Fruit fly (Drosophila melanogaster) whole organism, embryonic: Measurements from ENCODE around the gene Tomosyn.

Source experiments
- Atf-2 ChIP-seq: fragments of 200-800 bp; sonication (Bioruptor generic); optimal IDR thresholded peaks from 2 replicates; lab custom pipeline; 2016; ENCODE audit warnings: missing biosample characterization, missing genetic modification characterization
- Blimp-1 ChIP-seq: fragments of 200-800 bp; sonication (Bioruptor generic); optimal IDR thresholded peaks from 3 replicates; lab custom pipeline; 2018; ENCODE audit warnings: missing biosample characterization, missing genetic modification characterization, mild to moderate bottlenecking, moderate library complexity, missing genetic modification reagents
- CG10321 ChIP-seq: fragments of 200-800 bp; sonication (Bioruptor generic); IDR thresholded peaks from 2 replicates; pipeline ENCODE4 v1.3.6; 2022; ENCODE audit warnings: missing biosample characterization, missing genetic modification characterization
- CG10543 ChIP-seq: fragments of 200-800 bp; sonication (Bioruptor generic); optimal IDR thresholded peaks from 3 replicates; lab custom pipeline; 2017; ENCODE audit warnings: missing biosample characterization, mild to moderate bottlenecking, missing genetic modification characterization, moderate library complexity
- CG12104 ChIP-seq: fragments of 200-800 bp; sonication (Bioruptor generic); optimal IDR thresholded peaks from 3 replicates; lab custom pipeline; 2016; ENCODE audit warnings: missing biosample characterization, missing genetic modification characterization
- CG1529 ChIP-seq: fragments of 200-800 bp; sonication (Bioruptor generic); optimal IDR thresholded peaks from 3 replicates; lab custom pipeline; 2018; ENCODE audit warnings: missing biosample characterization, missing genetic modification characterization
- CG1602 ChIP-seq: fragments of 200-800 bp; sonication (Bioruptor generic); optimal IDR thresholded peaks from 3 replicates; lab custom pipeline; 2016; ENCODE audit warnings: missing biosample characterization, missing genetic modification characterization
- CG1603 ChIP-seq: fragments of 200-800 bp; sonication (Bioruptor generic); optimal IDR thresholded peaks from 2 replicates; lab custom pipeline; 2019; ENCODE audit warnings: missing biosample characterization, mild to moderate bottlenecking, missing genetic modification characterization, moderate library complexity
- CG17328 ChIP-seq: fragments of 200-800 bp; sonication (Bioruptor generic); IDR thresholded peaks from 2 replicates; pipeline ENCODE4 v1.3.6; 2022; ENCODE audit warnings: missing biosample characterization, missing genetic modification characterization
- CG18011 ChIP-seq: fragments of 200-800 bp; sonication (Bioruptor generic); optimal IDR thresholded peaks from 2 replicates; lab custom pipeline; 2017; ENCODE audit warnings: missing biosample characterization, missing genetic modification characterization, mild to moderate bottlenecking, moderate library complexity, missing genotype
- CG18262 ChIP-seq: fragments of 200-800 bp; optimal IDR thresholded peaks from 3 replicates; lab custom pipeline; 2019; ENCODE audit warnings: missing biosample characterization, mild to moderate bottlenecking, missing genetic modification characterization, moderate library complexity
- CG18764 ChIP-seq: fragments of 200-800 bp; sonication (Bioruptor generic); optimal IDR thresholded peaks from 3 replicates; lab custom pipeline; 2016; ENCODE audit warnings: missing biosample characterization, missing genetic modification characterization
- CG2120 ChIP-seq: fragments of 200-800 bp; sonication (Bioruptor generic); optimal IDR thresholded peaks from 3 replicates; lab custom pipeline; 2016; ENCODE audit warnings: missing biosample characterization, missing genetic modification characterization
- CG30020 ChIP-seq: fragments of 200-800 bp; optimal IDR thresholded peaks from 2 replicates; lab custom pipeline; 2019; ENCODE audit warnings: missing biosample characterization, mild to moderate bottlenecking, missing genetic modification characterization, moderate library complexity
- CG33213 ChIP-seq: fragments of 200-800 bp; sonication (Bioruptor generic); optimal IDR thresholded peaks from 3 replicates; lab custom pipeline; 2016; ENCODE audit warnings: missing biosample characterization, missing genetic modification characterization
- CG42726 ChIP-seq: fragments of 200-800 bp; sonication (Bioruptor generic); IDR thresholded peaks from 2 replicates; pipeline ENCODE4 v1.3.6; 2022; ENCODE audit warnings: missing biosample characterization, missing genetic modification characterization; ENCODE audit not compliant: partially characterized antibody
- CG4328 ChIP-seq: fragments of 200-800 bp; sonication (Bioruptor generic); optimal IDR thresholded peaks from 3 replicates; lab custom pipeline; 2017; ENCODE audit warnings: missing biosample characterization, missing genetic modification reagents, missing genetic modification characterization
- CG4360 ChIP-seq: fragments of 200-800 bp; sonication (Bioruptor generic); IDR thresholded peaks from 2 replicates; pipeline ENCODE4 v1.3.6; 2022; ENCODE audit warnings: missing biosample characterization, missing genetic modification characterization
- CG4707 ChIP-seq: fragments of 200-800 bp; sonication (Bioruptor generic); optimal IDR thresholded peaks from 2 replicates; lab custom pipeline; 2018; ENCODE audit warnings: missing biosample characterization, mild to moderate bottlenecking, missing genetic modification characterization, moderate library complexity
- CG6175 ChIP-seq: fragments of 200-800 bp; sonication (Bioruptor generic); IDR thresholded peaks from 3 replicates; pipeline ENCODE4 v1.3.6; 2022; ENCODE audit warnings: missing biosample characterization, missing genetic modification characterization
- CG8388 ChIP-seq: fragments of 200-800 bp; sonication (Bioruptor generic); optimal IDR thresholded peaks from 2 replicates; lab custom pipeline; 2019; ENCODE audit warnings: missing biosample characterization, mild to moderate bottlenecking, missing genetic modification characterization, moderate library complexity
- CG9609 ChIP-seq: fragments of 200-800 bp; sonication (Bioruptor generic); optimal IDR thresholded peaks from 3 replicates; lab custom pipeline; 2016; ENCODE audit warnings: missing biosample characterization, missing genetic modification characterization
- CrebB ChIP-seq: fragments of 200-800 bp; sonication (Bioruptor generic); optimal IDR thresholded peaks from 3 replicates; lab custom pipeline; 2018; ENCODE audit warnings: missing biosample characterization, mild to moderate bottlenecking, missing genetic modification characterization
- D19A ChIP-seq: fragments of 200-800 bp; optimal IDR thresholded peaks from 3 replicates; lab custom pipeline; 2019; ENCODE audit warnings: missing biosample characterization, mild to moderate bottlenecking, missing genetic modification characterization, moderate library complexity
- Dip2 ChIP-seq: fragments of 200-800 bp; sonication (Bioruptor generic); IDR thresholded peaks from 2 replicates; pipeline ENCODE4 v1.3.6; 2022; ENCODE audit warnings: missing biosample characterization, missing genetic modification characterization
- Hmr ChIP-seq: fragments of 200-800 bp; sonication (Bioruptor generic); optimal IDR thresholded peaks from 3 replicates; lab custom pipeline; 2017; ENCODE audit warnings: mild to moderate bottlenecking, missing biosample characterization, missing genetic modification reagents, missing genetic modification characterization
- Hr51 ChIP-seq, 2 experiments: fragments of 200-800 bp; sonication (Bioruptor generic); optimal IDR thresholded peaks; 2 replicates in 1 of 2; 3 replicates in 1 of 2; lab custom pipeline; 2016 to 2018; ENCODE audit warnings: missing biosample characterization in 2 of 2, missing genetic modification characterization in 2 of 2, mild to moderate bottlenecking in 1 of 2, moderate library complexity in 1 of 2
- Hsf ChIP-seq: fragments of 200-800 bp; sonication (Bioruptor generic); optimal IDR thresholded peaks from 3 replicates; lab custom pipeline; 2016; ENCODE audit warnings: missing biosample characterization, missing genetic modification characterization
- Kr ChIP-seq: fragments of 200-800 bp; sonication (Bioruptor generic); optimal IDR thresholded peaks from 2 replicates; lab custom pipeline; 2017; ENCODE audit warnings: missing biosample characterization, mild to moderate bottlenecking, missing genetic modification characterization
- MESR4 ChIP-seq: fragments of 200-800 bp; sonication (Bioruptor generic); optimal IDR thresholded peaks from 2 replicates; lab custom pipeline; 2018; ENCODE audit warnings: missing biosample characterization, mild to moderate bottlenecking, missing genetic modification characterization, moderate library complexity
- Med ChIP-seq: fragments of 200-800 bp; sonication (Bioruptor generic); peaks from one replicate; lab custom pipeline; 2016; ENCODE audit warnings: missing biosample characterization, missing genetic modification characterization, mild to moderate bottlenecking, inconsistent platforms, moderate library complexity
- Mes4 ChIP-seq: fragments of 200-800 bp; sonication (Bioruptor generic); optimal IDR thresholded peaks from 2 replicates; lab custom pipeline; 2016; ENCODE audit warnings: missing biosample characterization, missing genetic modification characterization
- NK7.1 ChIP-seq: fragments of 200-800 bp; sonication (Bioruptor generic); optimal IDR thresholded peaks from 3 replicates; lab custom pipeline; 2016; ENCODE audit warnings: missing biosample characterization, missing genetic modification characterization
- abd-A ChIP-seq: fragments of 200-800 bp; sonication (Bioruptor generic); optimal IDR thresholded peaks from 3 replicates; lab custom pipeline; 2019; ENCODE audit warnings: missing biosample characterization, mild to moderate bottlenecking, missing genetic modification characterization, moderate library complexity
- ac ChIP-seq: fragments of 200-800 bp; sonication (Bioruptor generic); optimal IDR thresholded peaks from 3 replicates; lab custom pipeline; 2017; ENCODE audit warnings: missing biosample characterization, mild to moderate bottlenecking, missing genetic modification characterization
- dati ChIP-seq: fragments of 200-800 bp; sonication (Bioruptor generic); IDR thresholded peaks from 2 replicates; pipeline ENCODE4 v1.3.6; 2022; ENCODE audit warnings: missing biosample characterization, missing genetic modification characterization
- dm ChIP-seq: fragments of 200-800 bp; sonication (Bioruptor generic); optimal IDR thresholded peaks from 3 replicates; lab custom pipeline; 2016; ENCODE audit warnings: missing biosample characterization, missing genetic modification characterization
- ewg ChIP-seq: fragments of 200-800 bp; sonication (Bioruptor generic); optimal IDR thresholded peaks from 3 replicates; lab custom pipeline; 2017; ENCODE audit warnings: mild to moderate bottlenecking, missing biosample characterization, missing genetic modification reagents, missing genetic modification characterization
- gro ChIP-seq: fragments of 200-800 bp; sonication (Bioruptor generic); optimal IDR thresholded peaks from 2 replicates; lab custom pipeline; 2016; ENCODE audit warnings: missing biosample characterization, missing genetic modification characterization
- gt ChIP-seq: fragments of 200-800 bp; sonication (Bioruptor generic); IDR thresholded peaks from 2 replicates; pipeline ENCODE4 v1.3.6; 2022; ENCODE audit warnings: missing biosample characterization, missing genetic modification characterization
- insv ChIP-seq, 2 experiments: fragments of 200-800 bp; sonication (Bioruptor generic); optimal IDR thresholded peaks; 3 replicates each; lab custom pipeline; 2016 to 2018; ENCODE audit warnings: missing biosample characterization in 2 of 2, missing genetic modification characterization in 2 of 2
- jigr1 ChIP-seq: fragments of 200-800 bp; sonication (Bioruptor generic); IDR thresholded peaks from 3 replicates; pipeline ENCODE4 v1.3.6; 2022; ENCODE audit warnings: missing biosample characterization, missing genetic modification characterization
- lbe ChIP-seq: fragments of 200-800 bp; sonication (Bioruptor generic); optimal IDR thresholded peaks from 2 replicates; lab custom pipeline; 2016; ENCODE audit warnings: missing biosample characterization, mild to moderate bottlenecking, missing genetic modification characterization
- row ChIP-seq: fragments of 200-800 bp; sonication (Bioruptor generic); IDR thresholded peaks from 3 replicates; pipeline ENCODE4 v1.3.6; 2022; ENCODE audit warnings: missing biosample characterization, missing genetic modification characterization
- sens-2 ChIP-seq: fragments of 200-800 bp; sonication (Bioruptor generic); IDR thresholded peaks from 2 replicates; pipeline ENCODE4 v1.3.6; 2022; ENCODE audit warnings: missing biosample characterization, missing genetic modification characterization
- sima ChIP-seq: fragments of 200-800 bp; sonication (Bioruptor generic); optimal IDR thresholded peaks from 2 replicates; lab custom pipeline; 2016; ENCODE audit warnings: missing biosample characterization, missing genetic modification characterization
- so ChIP-seq: fragments of 200-800 bp; sonication (Bioruptor generic); IDR thresholded peaks from 3 replicates; pipeline ENCODE4 v1.3.6; 2022; ENCODE audit warnings: missing biosample characterization, missing genetic modification characterization
- tap ChIP-seq: fragments of 200-800 bp; optimal IDR thresholded peaks from 3 replicates; lab custom pipeline; 2019; ENCODE audit warnings: missing biosample characterization, mild to moderate bottlenecking, missing genetic modification characterization, moderate library complexity
- trem ChIP-seq: fragments of 200-800 bp; optimal IDR thresholded peaks from 3 replicates; lab custom pipeline; 2019; ENCODE audit warnings: missing biosample characterization, mild to moderate bottlenecking, missing genetic modification characterization, moderate library complexity
- tup ChIP-seq: fragments of 200-800 bp; sonication (Bioruptor generic); optimal IDR thresholded peaks from 2 replicates; lab custom pipeline; 2016; ENCODE audit warnings: missing biosample characterization, mild to moderate bottlenecking, missing genetic modification characterization, moderate library complexity
- zen ChIP-seq: fragments of 200-800 bp; sonication (Bioruptor generic); optimal IDR thresholded peaks from 3 replicates; lab custom pipeline; 2018; ENCODE audit warnings: missing biosample characterization, mild to moderate bottlenecking, missing genetic modification characterization, moderate library complexity

The Tomosyn gene

dm6 chrX:12658999-12659560 is 27.7 kb downstream of the Tomosyn start, which contains the start of gene Tis11 (continued):
- TF ChIP-seq CG4328 (GFP tag; lab: Kevin White, UChicago) (no peak), Hr51 (GFP tag; optimal IDR thresholded peaks at IDR 0.05; lab: Kevin White, UChicago) (no peak), zen (tag; lab: Kevin White, UChicago) (no peak), CG10543 (GFP tag; lab: Kevin White, UChicago) (peak; percentile 41), CG2120 (GFP tag; lab: Kevin White, UChicago) (peak; percentile 40), Kr (GFP tag; lab: Kevin White, UChicago) (no peak), jigr1 (GFP tag; lab: Robert Waterston, UW) (no peak), NK7.1 (GFP tag; lab: Kevin White, UChicago) (no peak), CG33213 (GFP tag; lab: Kevin White, UChicago) (peak; percentile 1), CG6175 (GFP tag; lab: Robert Waterston, UW) (no peak), abd-A (tag; lab: Kevin White, UChicago) (no peak), gro (GFP tag; lab: Kevin White, UChicago) (no peak), sima (no peak), lbe (GFP tag; lab: Kevin White, UChicago) (no peak), tap (no peak), Dip2 (GFP tag; lab: Robert Waterston, UW) (no peak), CG17328 (GFP tag; lab: Robert Waterston, UW) (no peak), MESR4 (GFP tag; lab: Kevin White, UChicago) (peak; percentile 15), CG1603 (tag; lab: Kevin White, UChicago) (peak; percentile 55), CG8388 (GFP tag; lab: Kevin White, UChicago) (no peak), D19A (tag; lab: Kevin White, UChicago) (no peak), ac (no peak), sens-2 (GFP tag; lab: Robert Waterston, UW) (no peak), gt (GFP tag; lab: Robert Waterston, UW) (no peak), CG30020 (no peak), ewg (GFP tag; lab: Kevin White, UChicago) (no peak), trem (peak; percentile 59), CG10321 (no peak), Mes4 (GFP tag; lab: Kevin White, UChicago) (no peak), CG1602 (GFP tag; lab: Kevin White, UChicago) (no peak), Blimp-1 (no peak), CG18764 (GFP tag; lab: Kevin White, UChicago) (no peak), Hmr (peak; percentile 58), row (GFP tag; lab: Robert Waterston, UW) (0 out of 3 replicates have a peak, but pooled peaks have one; percentile 30), Atf-2 (GFP tag; lab: Kevin White, UChicago) (no peak), CG12104 (no peak), dati (no peak), CG42726 (peak; percentile 69; the same call in 1 of the 2 replicates), CG4360 (GFP tag; lab: Robert Waterston, UW) (no peak), CrebB (tag; lab: Kevin White, UChicago) (no peak), tup (GFP tag; lab: Kevin White, UChicago) (no peak), CG4707 (GFP tag; lab: Kevin White, UChicago) (no peak), so (GFP tag; lab: Robert Waterston, UW) (peak; percentile 55; the same call in 1 of the 3 replicates), CG18011 (GFP tag; lab: Kevin White, UChicago) (no peak), insv (GFP tag; optimal IDR thresholded peaks at IDR 0.05; lab: Kevin White, UChicago) (no peak), dm (no peak), Hsf (GFP tag; lab: Kevin White, UChicago) (no peak), Med (GFP tag; lab: Kevin White, UChicago) (peak; percentile 90), CG18262 (tag; lab: Kevin White, UChicago) (no peak), CG9609 (GFP tag; lab: Kevin White, UChicago) (no peak), CG1529 (no peak)
